Fruit fly (Drosophila melanogaster) S2 (cell line): ENCODE results near the gene CG33177.

Source experiments
- CG8478 ChIP-seq: fragments of >200 bp; optimal IDR thresholded peaks from 2 replicates; lab custom pipeline; 2018
- CTCF ChIP-seq, 2 experiments: fragments of >200 bp; optimal IDR thresholded peaks; 2 replicates each; lab custom pipeline; 2018

The CG33177 gene

DNA sequence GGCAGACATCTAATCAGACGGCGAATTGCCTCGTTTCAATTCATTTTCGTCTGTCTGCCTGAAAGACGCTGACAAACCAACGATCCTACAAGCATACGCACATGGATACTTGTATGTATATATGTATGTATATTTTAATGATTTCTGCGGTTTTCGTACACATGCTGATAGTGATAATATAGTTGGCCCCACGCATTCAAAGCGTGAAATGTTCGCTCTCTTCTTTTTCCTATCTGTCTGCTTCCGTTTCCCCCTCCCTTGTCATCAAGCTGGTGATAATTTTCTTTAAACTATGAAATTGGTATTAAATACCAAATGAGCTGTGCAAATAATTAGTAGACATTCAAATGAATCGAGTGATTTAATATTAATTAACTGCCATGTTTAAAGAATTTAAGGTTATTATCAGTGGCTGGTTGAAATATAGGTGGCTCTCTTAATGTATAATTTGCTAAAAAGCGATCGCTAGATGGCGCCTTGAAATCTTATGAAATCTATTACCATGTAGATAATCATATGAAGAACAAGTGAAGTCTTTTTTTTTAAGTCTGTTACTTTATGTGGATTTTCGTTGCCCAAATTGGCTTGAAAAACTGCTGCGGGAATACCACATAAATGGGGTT, at the start of gene CG33177:
CG33177 (plus strand) TSS at position 588 of the 623 bp plus-strand sequence.
- peak; percentile 76 to 87 for TF ChIP-seq CTCF (optimal IDR thresholded peaks at IDR 0.05; lab: Kevin White, UChicago)
- TF ChIP-seq CG8478 = no peak

DNA sequence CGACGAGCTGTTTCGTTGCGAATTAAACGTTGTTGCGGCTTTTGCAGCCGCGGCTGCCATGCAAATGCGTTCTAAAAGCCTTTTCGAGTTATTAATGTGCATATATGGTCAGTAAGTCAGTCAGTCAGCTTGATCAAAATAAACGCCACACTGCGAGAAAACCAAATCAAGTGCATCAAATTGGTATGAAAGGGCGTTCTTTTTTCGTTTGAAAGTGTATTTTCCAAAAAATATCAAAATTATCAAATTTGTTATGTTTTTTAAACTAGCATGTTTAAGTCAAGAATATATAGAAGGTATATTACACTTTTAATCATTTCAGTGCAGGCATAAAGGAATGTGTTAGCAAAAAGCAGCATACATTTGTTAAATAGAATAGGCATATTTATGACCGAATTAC, 38.7 kb upstream of the CG33177 start:
- TF ChIP-seq CTCF (optimal IDR thresholded peaks at IDR 0.05; lab: Kevin White, UChicago) (no peak), CG8478 (no peak)

DNA sequence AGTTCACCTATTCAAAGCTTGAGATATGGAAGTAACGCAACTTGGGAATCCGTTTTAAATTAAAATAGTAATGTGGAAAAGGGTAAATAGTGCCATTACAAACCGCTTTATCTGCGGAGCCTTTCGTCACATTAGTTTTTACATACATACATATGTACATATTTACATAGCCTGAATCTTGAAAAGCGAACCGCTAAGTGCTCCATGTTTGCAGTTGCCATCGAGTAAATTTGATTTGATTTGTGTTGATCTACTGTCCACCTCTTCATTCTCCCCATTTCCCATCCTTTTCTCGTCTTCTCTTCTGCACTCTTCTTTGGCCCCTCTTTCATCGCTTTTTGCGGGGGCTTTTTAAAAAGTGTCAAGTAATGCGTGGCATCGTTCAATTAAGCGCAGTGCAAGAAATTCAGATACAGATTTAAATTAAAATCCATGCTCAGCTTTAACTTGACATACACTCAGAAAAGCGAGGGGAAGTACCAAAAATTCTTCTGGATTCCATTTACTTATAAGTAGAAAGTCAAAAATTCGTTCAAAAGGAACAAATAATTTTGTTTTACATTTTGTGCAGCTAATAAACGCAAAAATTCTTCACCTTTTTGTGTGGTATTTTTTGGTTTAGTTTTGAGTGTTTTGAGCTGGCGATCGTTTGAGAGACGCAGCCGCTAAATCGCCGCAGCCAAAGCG, 38.0 kb upstream of the CG33177 start:
- TF ChIP-seq CG8478 (no peak), CTCF (optimal IDR thresholded peaks at IDR 0.05; lab: Kevin White, UChicago) (no peak)

DNA sequence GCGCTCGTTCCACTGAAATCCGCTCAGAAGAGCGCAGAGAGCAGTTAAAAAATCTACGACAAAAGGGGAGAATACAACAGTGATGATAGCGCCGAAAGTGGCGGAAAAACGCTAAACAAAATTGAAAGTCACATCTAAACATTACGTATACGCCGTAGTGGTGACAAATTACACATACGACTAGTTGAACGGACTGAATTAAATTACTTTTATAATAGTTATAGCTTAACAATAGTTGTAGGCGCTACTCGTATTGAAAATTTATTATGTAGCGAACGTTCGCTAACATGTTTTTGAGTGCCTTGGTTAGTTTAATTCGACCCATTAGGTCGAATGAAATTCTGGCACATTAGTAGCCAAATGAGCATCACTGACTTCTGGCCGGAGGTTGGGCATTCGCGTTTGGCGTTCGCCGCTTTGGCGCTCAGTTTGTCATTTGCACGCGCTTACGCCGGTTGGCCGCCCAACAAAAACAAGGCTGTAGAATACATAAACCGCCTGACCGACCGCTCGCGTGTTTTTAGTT, 37.4 kb upstream of the CG33177 start, which contains the start of gene CG5541:
CG5541 (plus strand) TSS at position 424 of the 526 bp plus-strand sequence.
- no peak for TF ChIP-seq CTCF (optimal IDR thresholded peaks at IDR 0.05; lab: Kevin White, UChicago)
- TF ChIP-seq CG8478 = no peak

DNA sequence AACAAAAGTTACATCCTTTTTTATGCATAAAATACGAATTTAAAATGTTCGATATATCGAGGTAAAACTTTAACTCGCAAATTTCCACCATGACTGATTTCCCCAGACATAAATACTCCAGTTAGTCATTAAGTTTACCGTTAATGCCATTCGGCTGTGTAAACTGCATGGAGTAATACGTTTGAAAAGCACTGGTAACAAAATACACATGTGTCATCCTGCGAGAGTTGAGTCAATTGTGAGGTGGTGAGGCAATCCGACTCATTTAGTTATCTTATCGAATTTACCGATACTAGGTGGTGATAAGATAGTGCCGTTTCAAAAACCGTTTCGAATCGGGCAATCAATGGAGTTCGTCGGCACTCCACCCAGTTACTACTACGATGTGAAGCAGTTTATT, 35.6 kb upstream of the CG33177 start:
- no peak for TF ChIP-seq CG8478
- no peak for TF ChIP-seq CTCF (optimal IDR thresholded peaks at IDR 0.05; lab: Kevin White, UChicago)

DNA sequence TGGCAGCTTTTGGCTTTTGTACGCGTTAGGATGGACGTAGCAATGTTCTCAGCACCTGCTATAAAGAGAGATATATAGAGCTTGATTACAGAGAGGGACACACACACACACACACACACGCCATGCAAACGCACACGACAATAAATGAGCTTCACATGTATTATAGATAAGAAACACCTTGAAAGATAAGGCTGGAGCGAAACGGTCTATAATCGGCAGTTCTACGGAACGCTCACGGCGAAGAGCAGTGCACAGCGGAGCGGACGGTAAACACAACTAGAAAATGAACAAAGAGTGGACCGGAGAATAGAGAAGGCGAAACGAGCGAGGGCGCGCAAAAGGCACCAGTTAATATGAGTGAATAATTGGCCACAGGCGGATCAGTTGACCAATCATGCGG, 32.5 kb upstream of the CG33177 start:
- TF ChIP-seq CTCF (optimal IDR thresholded peaks at IDR 0.05; lab: Kevin White, UChicago) (no peak), CG8478 (no peak)

DNA sequence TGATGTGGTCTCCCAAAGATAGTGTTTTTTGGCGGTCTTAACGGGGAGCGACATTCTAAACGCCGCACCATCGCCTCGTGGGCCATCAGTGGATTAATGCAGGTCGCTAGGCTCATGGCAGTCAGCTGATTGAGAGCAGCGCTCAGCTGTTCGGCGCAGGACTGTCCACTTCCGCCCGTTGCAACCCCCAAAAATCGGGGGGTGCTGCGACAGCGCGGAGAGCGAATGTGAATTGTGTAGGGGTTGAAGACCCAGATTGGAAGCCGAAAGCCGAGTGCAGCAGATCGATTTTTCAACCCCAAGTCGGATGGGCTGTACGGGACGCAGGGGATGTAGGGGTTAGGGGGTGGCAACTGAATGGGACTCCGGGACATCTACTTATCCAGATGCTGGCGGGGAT, 18.5 kb upstream of the CG33177 start:
- TF ChIP-seq CG8478 = no peak
- TF ChIP-seq CTCF (optimal IDR thresholded peaks at IDR 0.05; lab: Kevin White, UChicago) = no peak

DNA sequence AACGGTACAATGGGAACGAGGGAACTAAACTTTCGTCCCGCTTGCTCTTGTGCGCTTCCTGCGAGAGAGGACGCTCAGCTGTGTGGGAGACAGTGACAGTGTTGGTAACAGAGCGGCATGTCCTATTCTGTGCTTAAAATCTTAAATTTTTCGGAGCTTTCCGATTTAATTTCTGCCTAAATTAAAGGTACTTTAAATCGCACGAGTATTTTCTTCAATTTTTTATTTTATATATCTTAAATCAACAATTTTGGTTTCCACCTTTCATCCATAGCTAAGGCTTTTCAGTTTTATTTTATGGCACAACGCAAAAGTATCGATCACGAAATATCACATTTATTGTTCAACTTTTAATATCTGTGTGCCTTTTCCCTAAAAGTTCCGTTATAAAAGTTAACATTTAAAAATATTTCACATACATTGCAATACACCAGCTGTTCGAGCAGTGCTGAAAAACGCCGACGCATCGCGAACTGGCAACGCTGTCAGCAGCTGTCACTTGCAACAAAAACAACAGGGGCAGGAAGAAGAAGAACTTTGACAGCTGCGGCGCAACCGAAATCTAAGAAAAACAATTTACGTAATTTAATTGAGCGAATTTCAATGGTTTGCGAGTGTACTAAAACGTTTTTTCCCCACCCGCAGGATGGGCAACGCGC, 17.6 kb upstream of the CG33177 start, which contains the start of the genes hiw and ND-B18:
hiw (minus strand) TSS at position 26 of the 659 bp plus-strand sequence.
ND-B18 (plus strand) TSS at position 330 of the 659 bp plus-strand sequence.
- TF ChIP-seq CTCF (optimal IDR thresholded peaks at IDR 0.05; lab: Kevin White, UChicago) (no peak), CG8478 (no peak)

DNA sequence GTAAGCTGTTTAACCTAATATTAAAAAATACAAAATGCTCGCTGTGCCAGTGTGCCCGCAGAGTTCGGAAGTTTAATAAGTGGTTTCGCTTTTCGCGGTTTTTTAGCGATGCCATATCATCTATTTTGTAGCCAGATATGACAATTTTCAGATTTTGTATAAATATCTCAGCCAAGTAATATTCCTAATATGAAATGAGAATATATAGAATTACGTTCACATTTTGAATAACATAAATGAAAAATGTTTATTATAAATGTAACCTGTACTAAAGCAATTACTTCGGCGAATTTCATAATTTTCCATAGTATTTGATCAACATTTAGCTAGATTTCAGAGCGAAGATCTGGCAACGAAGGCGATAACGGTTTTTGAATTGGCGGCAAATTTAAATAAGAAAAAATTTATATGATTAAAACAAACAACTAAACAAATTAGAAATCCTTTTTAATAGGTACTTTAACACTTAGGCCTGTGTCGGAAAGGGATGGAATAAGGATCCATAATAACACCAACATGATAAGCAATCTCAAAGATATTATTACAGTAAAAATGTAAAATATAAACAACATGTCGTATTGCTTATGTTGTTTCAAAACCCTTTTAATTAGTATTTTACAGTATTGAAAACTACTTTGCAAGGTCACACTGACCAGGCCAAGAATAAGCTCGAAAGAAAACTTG, 14.7 kb upstream of the CG33177 start, which contains the start of the genes opm and dob:
opm (minus strand) TSS at position 59 of the 684 bp plus-strand sequence.
dob (plus strand) TSS at position 634 of the 684 bp plus-strand sequence.
- TF ChIP-seq CTCF (optimal IDR thresholded peaks at IDR 0.05; lab: Kevin White, UChicago) (no peak), CG8478 (no peak)

DNA sequence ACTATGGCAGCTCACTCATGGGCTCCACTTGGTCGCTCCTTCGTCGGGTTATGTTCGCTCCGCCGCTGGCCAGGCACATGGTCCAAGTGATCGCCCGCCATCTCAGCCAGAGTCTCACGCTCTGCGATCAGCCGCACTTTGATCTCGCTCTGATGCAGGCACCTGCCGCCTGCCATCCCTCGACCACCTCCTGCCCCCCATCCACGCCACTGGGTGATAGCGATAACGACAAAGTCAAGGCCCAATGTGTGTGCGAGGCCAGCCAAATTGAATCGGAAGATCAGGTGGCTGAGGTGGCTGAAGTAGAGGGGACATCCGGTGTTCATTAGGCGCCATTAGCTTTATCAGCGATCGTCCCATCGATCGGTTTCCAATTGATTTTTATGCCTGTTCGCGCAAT, 12.6 kb upstream of the CG33177 start:
- TF ChIP-seq CTCF (optimal IDR thresholded peaks at IDR 0.05; lab: Kevin White, UChicago) = no peak
- TF ChIP-seq CG8478 = no peak

DNA sequence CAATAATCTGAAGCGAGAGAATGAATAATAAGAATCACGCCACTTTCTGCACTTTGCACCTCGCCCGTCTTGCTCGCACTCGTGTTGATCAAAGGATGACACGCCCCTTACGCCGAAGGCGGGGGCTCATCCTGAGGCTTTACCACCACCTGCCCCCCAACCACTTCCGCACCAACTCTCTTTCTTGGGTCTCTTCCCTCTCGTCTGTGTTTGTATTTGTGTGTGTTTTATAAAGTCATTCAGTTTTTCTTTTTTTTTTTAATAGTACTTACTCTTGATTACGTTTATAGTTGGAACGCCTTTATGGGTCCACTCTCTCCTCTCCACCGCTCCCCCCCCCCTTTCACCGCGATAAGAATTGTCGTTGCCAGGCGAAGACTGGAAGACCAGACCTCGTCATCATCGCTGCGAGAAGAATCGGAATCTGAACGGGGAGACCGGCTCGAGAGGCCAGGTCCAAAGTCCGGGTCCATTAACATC, 11.7 kb upstream of the CG33177 start:
- TF ChIP-seq CG8478 (no peak), CTCF (optimal IDR thresholded peaks at IDR 0.05; lab: Kevin White, UChicago) (no peak)

DNA sequence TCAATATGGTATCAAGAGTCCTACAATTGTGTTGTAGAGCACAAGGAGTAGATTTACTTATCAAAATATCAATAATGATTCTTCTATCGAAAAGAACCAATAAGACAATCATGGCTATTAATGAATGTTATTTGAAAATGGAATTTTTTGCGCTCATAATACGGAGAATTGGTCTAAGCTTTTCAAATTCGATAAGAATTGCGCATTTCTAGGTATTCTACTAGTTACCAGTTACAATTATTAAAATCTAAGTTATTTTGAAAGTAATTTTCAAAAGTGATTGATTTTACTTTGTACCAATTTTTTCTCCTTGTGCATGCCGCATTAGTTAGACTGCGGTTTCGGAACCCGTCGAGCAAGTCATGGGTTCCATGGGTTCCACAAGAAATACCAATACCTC, 11.0 kb upstream of the CG33177 start:
- no peak for TF ChIP-seq CTCF (optimal IDR thresholded peaks at IDR 0.05; lab: Kevin White, UChicago)
- no peak for TF ChIP-seq CG8478

DNA sequence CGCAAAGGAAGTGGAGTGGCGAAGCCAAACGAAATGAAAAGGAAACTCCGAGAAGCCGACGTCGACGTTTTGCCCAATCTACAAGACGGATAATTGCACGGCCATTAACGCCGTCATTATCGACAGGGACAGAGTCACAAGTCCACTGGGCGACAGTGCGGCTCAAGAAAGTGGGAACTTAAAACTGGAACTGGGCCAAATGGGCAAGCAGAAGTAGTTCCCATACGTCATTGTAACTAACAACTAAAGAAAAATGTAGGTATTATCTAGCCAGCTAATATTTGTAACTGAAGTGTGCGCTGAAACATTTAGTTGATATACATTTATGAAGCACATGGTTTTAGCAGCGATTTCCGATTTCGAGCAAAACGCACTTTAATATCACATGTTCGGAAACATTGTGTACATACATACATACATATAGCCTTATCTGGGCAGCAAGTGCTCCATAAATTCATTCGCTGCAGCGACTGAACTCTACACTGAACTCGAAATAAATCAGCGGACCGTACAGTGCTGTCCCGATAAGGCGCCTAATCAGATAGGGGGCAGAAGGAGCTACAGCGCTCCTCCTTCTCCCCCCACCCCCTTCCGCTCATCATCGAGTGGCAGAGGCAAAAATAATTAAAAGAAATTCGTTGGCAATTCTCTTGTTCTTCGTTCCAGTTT, 10.2 kb upstream of the CG33177 start:
- no peak for TF ChIP-seq CTCF (optimal IDR thresholded peaks at IDR 0.05; lab: Kevin White, UChicago)

DNA sequence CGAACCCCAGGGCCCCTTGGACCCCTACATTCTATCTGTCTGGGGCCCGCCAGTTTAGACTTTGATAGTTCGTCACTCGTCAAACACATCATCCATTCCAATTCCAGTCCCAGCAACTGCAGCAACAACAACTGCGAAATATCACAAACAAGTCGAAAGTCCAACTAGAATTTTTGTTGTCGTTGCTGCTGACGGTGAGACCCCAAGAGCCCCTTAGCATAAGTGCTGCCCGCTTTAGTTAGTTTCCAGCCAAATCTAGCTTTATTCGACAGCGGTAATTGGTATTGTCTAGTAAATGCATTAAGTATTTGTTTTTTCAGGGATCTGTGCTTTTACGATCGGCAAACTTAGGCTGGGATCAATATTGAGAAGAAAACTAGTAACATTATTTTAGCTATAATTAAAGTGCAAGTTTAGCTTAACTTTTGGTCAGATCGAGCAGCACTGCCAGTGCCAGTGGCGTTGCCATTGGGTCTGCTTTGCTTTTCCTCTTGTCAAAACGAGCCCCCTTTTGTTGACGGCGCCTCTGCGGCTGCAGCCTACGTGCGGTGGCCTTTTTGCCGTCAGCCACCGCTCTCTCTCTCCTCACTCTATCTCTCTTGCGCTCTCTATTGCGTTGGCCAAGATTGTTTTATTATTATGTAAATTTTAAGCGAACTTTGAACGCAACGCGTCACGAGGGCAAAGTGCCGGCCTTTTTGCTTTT, 6.4 kb upstream of the CG33177 start:
- TF ChIP-seq CTCF (optimal IDR thresholded peaks at IDR 0.05; lab: Kevin White, UChicago) (no peak), CG8478 (no peak)
